Fruit fly (Drosophila melanogaster): ENCODE data around the gene Syx17.

Syx17 gene

dm6 chr3L:4367339-4367738 lies 35.9 kb upstream of the Syx17 start, which contains the start of gene CG11342 (continued):
- TF ChIP-seq CG11093 (GFP tag; IDR thresholded peaks at IDR 0.05), result no peak
- no peak for TF ChIP-seq D19B (GFP tag; optimal IDR thresholded peaks at IDR 0.05)
- no peak for TF ChIP-seq CG10959 (GFP tag; IDR thresholded peaks at IDR 0.05)
- TF ChIP-seq CG14710 (tag; optimal IDR thresholded peaks at IDR 0.05), result peak; percentile 17
- TF ChIP-seq CG12299 (tag; optimal IDR thresholded peaks at IDR 0.05), result no peak
- no peak for TF ChIP-seq CG9727 (GFP tag; optimal IDR thresholded peaks at IDR 0.05)
- peak; percentile 47 for TF ChIP-seq dm (GFP tag; optimal IDR thresholded peaks at IDR 0.05)
- no peak for TF ChIP-seq CG16815 (GFP tag; optimal IDR thresholded peaks at IDR 0.05)
- TF ChIP-seq ttk (GFP tag; IDR thresholded peaks at IDR 0.05), result no peak
- no peak for TF ChIP-seq jumu (GFP tag; optimal IDR thresholded peaks at IDR 0.05)
- TF ChIP-seq vfl (GFP tag; optimal IDR thresholded peaks at IDR 0.05), result no peak
- TF ChIP-seq CG17612 (GFP tag; IDR thresholded peaks at IDR 0.05), result no peak
- TF ChIP-seq Drgx (GFP tag; IDR thresholded peaks at IDR 0.05), result no peak
- TF ChIP-seq CG6791 (GFP tag; IDR thresholded peaks at IDR 0.05; ENCODE audit: partially characterized antibody), result peak; percentile 78
- no peak for TF ChIP-seq CG17568 (GFP tag; optimal IDR thresholded peaks at IDR 0.05)
- no peak for TF ChIP-seq CG6654 (GFP tag; optimal IDR thresholded peaks at IDR 0.05)
- TF ChIP-seq mirr (GFP tag; optimal IDR thresholded peaks at IDR 0.05), result no peak
- peak; percentile 88 for TF ChIP-seq CG34224 (GFP tag; IDR thresholded peaks at IDR 0.05; ENCODE audit: partially characterized antibody)
- peak; percentile 63; the same call in 2 of the 3 replicates for TF ChIP-seq CG14860 (GFP tag; IDR thresholded peaks at IDR 0.05; ENCODE audit: partially characterized antibody)
- TF ChIP-seq CG3407 (GFP tag; optimal IDR thresholded peaks at IDR 0.05), result no peak
- TF ChIP-seq stwl (tag; optimal IDR thresholded peaks at IDR 0.05), result peak; percentile 99
- TF ChIP-seq Dip2 (GFP tag; IDR thresholded peaks at IDR 0.05), result no peak
- peak; percentile 89 for TF ChIP-seq CG10267 (tag; optimal IDR thresholded peaks at IDR 0.05)
- peak; percentile 64 for TF ChIP-seq vnd (GFP tag; IDR thresholded peaks at IDR 0.05; ENCODE audit: partially characterized antibody)
- peak; percentile 94 for TF ChIP-seq hbn (GFP tag; IDR thresholded peaks at IDR 0.05; ENCODE audit: partially characterized antibody)
- TF ChIP-seq CG12942 (GFP tag; optimal IDR thresholded peaks at IDR 0.05), result no peak
- TF ChIP-seq rib (GFP tag; IDR thresholded peaks at IDR 0.05), result no peak
- TF ChIP-seq B-H1 (GFP tag; IDR thresholded peaks at IDR 0.05), result no peak
- peak; percentile 82; the same call in 2 of the 4 replicates for TF ChIP-seq chinmo (GFP tag; IDR thresholded peaks at IDR 0.05; ENCODE audit: partially characterized antibody)
- TF ChIP-seq CG9609 (GFP tag; optimal IDR thresholded peaks at IDR 0.05), result no peak
- TF ChIP-seq CG10274 (GFP tag; optimal IDR thresholded peaks at IDR 0.05), result no peak
- no peak for TF ChIP-seq tin (GFP tag; optimal IDR thresholded peaks at IDR 0.05)
- peak; percentile 85 for TF ChIP-seq amos (GFP tag; IDR thresholded peaks at IDR 0.05; ENCODE audit: partially characterized antibody)
- no peak for TF ChIP-seq sug (tag; optimal IDR thresholded peaks at IDR 0.05)
- no peak for TF ChIP-seq sc (optimal IDR thresholded peaks at IDR 0.05)
- no peak for TF ChIP-seq sc (GFP tag; optimal IDR thresholded peaks at IDR 0.05)
- peak; percentile 24 for TF ChIP-seq MESR4 (GFP tag; optimal IDR thresholded peaks at IDR 0.05)
- no peak for TF ChIP-seq lov (optimal IDR thresholded peaks at IDR 0.05)
- no peak for TF ChIP-seq lov (GFP tag; IDR thresholded peaks at IDR 0.05)
- no peak for TF ChIP-seq h (optimal IDR thresholded peaks at IDR 0.05)
- no peak for TF ChIP-seq Abd-B (GFP tag; optimal IDR thresholded peaks at IDR 0.05)
- peak; percentile 94 for TF ChIP-seq CG13287 (GFP tag; IDR thresholded peaks at IDR 0.05; ENCODE audit: partially characterized antibody)
- no peak for TF ChIP-seq fd3F (GFP tag; optimal IDR thresholded peaks at IDR 0.05)
- TF ChIP-seq MBD-R2 (GFP tag; IDR thresholded peaks at IDR 0.05), result peak; percentile 47
- TF ChIP-seq Meics (GFP tag; optimal IDR thresholded peaks at IDR 0.05), result no peak
- peak; percentile 35 for TF ChIP-seq CG4617 (GFP tag; optimal IDR thresholded peaks at IDR 0.05; ENCODE audit: borderline replicate concordance)
- TF ChIP-seq CG2875 (GFP tag; optimal IDR thresholded peaks at IDR 0.05), result no peak
- TF ChIP-seq sens-2 (GFP tag; IDR thresholded peaks at IDR 0.05), result no peak
- TF ChIP-seq Rfx (GFP tag; IDR thresholded peaks at IDR 0.05), result peak; percentile 43; the same call in 1 of the 2 replicates
- peak; percentile 89 for TF ChIP-seq unc-4 (GFP tag; IDR thresholded peaks at IDR 0.05; ENCODE audit: partially characterized antibody)
- TF ChIP-seq gsb-n (tag; optimal IDR thresholded peaks at IDR 0.05), result no peak
